Worm (Caenorhabditis elegans): ENCODE data around the gene bli-6.
A peak's percentile ranks its signal among the peaks of the same experiment; 100 is the strongest.

Gene bli-6

ce11 chrIV:6415149-6415548, 38.3 kb downstream of the bli-6 start, which contains the start of gene exos-2:
Gene exos-2, plus strand, starts transcription at chrIV:6415478.
- TF ChIP-seq lin-39 (tag; optimal IDR thresholded peaks at IDR 0.05) (no peak), lin-15B (tag; optimal IDR thresholded peaks at IDR 0.05) (peak; percentile 77), zag-1 (tag; optimal IDR thresholded peaks at IDR 0.05) (no peak), nhr-23 (tag; optimal IDR thresholded peaks at IDR 0.05) (peak; percentile 59), eor-1 (tag; optimal IDR thresholded peaks at IDR 0.05) (no peak), hmg-11 (tag; optimal IDR thresholded peaks at IDR 0.05) (peak; percentile 47), pqm-1 (tag; optimal IDR thresholded peaks at IDR 0.05) (peak; percentile 25), fkh-2 (tag; optimal IDR thresholded peaks at IDR 0.05) (no peak), nfya-1 (tag; optimal IDR thresholded peaks at IDR 0.05; ENCODE audit: insufficient read depth) (no peak), ceh-9 (tag; optimal IDR thresholded peaks at IDR 0.05) (no peak), elt-1 (tag; optimal IDR thresholded peaks at IDR 0.05) (no peak), nhr-77 (tag; optimal IDR thresholded peaks at IDR 0.05) (no peak), egl-5 (tag; optimal IDR thresholded peaks at IDR 0.05) (peak; percentile 62), tbx-2 (tag; optimal IDR thresholded peaks at IDR 0.05) (no peak), nhr-25 (tag; optimal IDR thresholded peaks at IDR 0.05) (peak; percentile 11), elt-3 (tag; optimal IDR thresholded peaks at IDR 0.05) (no peak), R02D3.7 (tag; optimal IDR thresholded peaks at IDR 0.05) (peak; percentile 99), aly-2 (tag; optimal IDR thresholded peaks at IDR 0.05) (no peak)

ce11 chrIV:6416553-6416952, 39.7 kb downstream of the bli-6 start, which contains the start of gene Y73B6BL.22:
Gene Y73B6BL.22, minus strand, starts transcription at chrIV:6416653.
- TF ChIP-seq nhr-67 (tag; optimal IDR thresholded peaks at IDR 0.05) (no peak), ceh-82 (tag; optimal IDR thresholded peaks at IDR 0.05) (no peak), nhr-12 (tag; optimal IDR thresholded peaks at IDR 0.05) (no peak), zag-1 (tag; optimal IDR thresholded peaks at IDR 0.05) (no peak), ZK546.5 (tag; optimal IDR thresholded peaks at IDR 0.05) (no peak), nhr-77 (tag; optimal IDR thresholded peaks at IDR 0.05) (no peak), lsy-12 (tag; optimal IDR thresholded peaks at IDR 0.05) (no peak), elt-2 (tag; optimal IDR thresholded peaks at IDR 0.05) (no peak), pha-4 (tag; optimal IDR thresholded peaks at IDR 0.05) (no peak), skn-1 (tag; optimal IDR thresholded peaks at IDR 0.05) (no peak), unc-62 (GFP tag; optimal IDR thresholded peaks at IDR 0.05) (no peak), mml-1 (tag; optimal IDR thresholded peaks at IDR 0.05) (no peak), nhr-76 (tag; optimal IDR thresholded peaks at IDR 0.05) (no peak), tbx-2 (tag; optimal IDR thresholded peaks at IDR 0.05) (no peak), elt-3 (tag; optimal IDR thresholded peaks at IDR 0.05) (no peak), snpc-4 (tag; optimal IDR thresholded peaks at IDR 0.05) (no peak), ztf-4 (tag; optimal IDR thresholded peaks at IDR 0.05) (no peak)

ce11 chrIV:6417612-6418011, 40.7 kb downstream of the bli-6 start:
- TF ChIP-seq ceh-9 (tag; optimal IDR thresholded peaks at IDR 0.05) (no peak), ceh-82 (tag; optimal IDR thresholded peaks at IDR 0.05) (no peak), hmg-11 (tag; optimal IDR thresholded peaks at IDR 0.05) (no peak), lin-39 (tag; optimal IDR thresholded peaks at IDR 0.05) (no peak), R02D3.7 (tag; optimal IDR thresholded peaks at IDR 0.05) (no peak), nhr-77 (tag; optimal IDR thresholded peaks at IDR 0.05) (no peak), aly-2 (tag; optimal IDR thresholded peaks at IDR 0.05) (no peak), ZK546.5 (tag; optimal IDR thresholded peaks at IDR 0.05) (no peak)

- TF ChIP-seq mml-1 (tag; optimal IDR thresholded peaks at IDR 0.05), result no peak
- TF ChIP-seq snpc-4 (tag; optimal IDR thresholded peaks at IDR 0.05), result no peak
- no peak for TF ChIP-seq ztf-4 (tag; optimal IDR thresholded peaks at IDR 0.05)
- TF ChIP-seq fos-1 (tag; optimal IDR thresholded peaks at IDR 0.05), result no peak
- TF ChIP-seq nhr-11 (tag; optimal IDR thresholded peaks at IDR 0.05), result no peak
- TF ChIP-seq ama-1 (optimal IDR thresholded peaks at IDR 0.05), result no peak
- TF ChIP-seq nhr-77 (tag; optimal IDR thresholded peaks at IDR 0.05), result no peak
Measured at ce11 chrIV:6419031-6419582, 42.2 kb downstream of the bli-6 start, which contains the start of the genes Y73B6BL.23 and htp-2. Gene Y73B6BL.23, minus strand, starts transcription at chrIV:6419081. Gene htp-2, plus strand, starts transcription at chrIV:6419522.

DNA sequence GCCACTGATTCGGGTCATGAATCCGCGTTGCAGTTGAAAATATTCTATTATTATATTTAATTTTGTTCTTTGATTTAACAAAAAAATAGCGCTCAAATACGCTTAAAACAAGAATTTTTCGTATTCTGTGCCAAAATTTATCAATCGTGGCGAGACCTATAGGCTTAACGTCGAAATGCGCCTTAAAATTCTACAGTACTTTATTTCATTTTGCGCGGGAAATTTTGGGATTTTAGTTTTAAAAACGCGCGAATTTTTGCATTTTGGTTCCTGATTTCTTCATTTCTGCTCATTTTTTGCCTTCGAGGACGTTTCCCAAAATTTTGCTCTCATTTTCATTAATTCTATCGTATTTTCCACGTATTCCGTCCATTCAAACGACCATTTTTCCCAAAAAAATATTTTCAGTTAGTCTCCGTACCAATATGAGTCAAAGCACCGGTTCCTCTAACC, 44.3 kb downstream of the bli-6 start, which contains the start of gene puf-11:
Gene puf-11 (plus strand): TSS at position 403 of the 453 bp plus-strand sequence.
- TF ChIP-seq nhr-12 (tag; optimal IDR thresholded peaks at IDR 0.05) (no peak), fkh-10 (GFP tag; optimal IDR thresholded peaks at IDR 0.05) (no peak), mdl-1 (tag; optimal IDR thresholded peaks at IDR 0.05) (no peak), egl-27 (tag; optimal IDR thresholded peaks at IDR 0.05) (no peak), nhr-11 (tag; optimal IDR thresholded peaks at IDR 0.05) (no peak), ztf-4 (tag; optimal IDR thresholded peaks at IDR 0.05) (no peak), unc-39 (tag; optimal IDR thresholded peaks at IDR 0.05) (no peak), hmg-11 (tag; optimal IDR thresholded peaks at IDR 0.05) (no peak), elt-2 (tag; optimal IDR thresholded peaks at IDR 0.05) (no peak), nfya-1 (tag; optimal IDR thresholded peaks at IDR 0.05; ENCODE audit: insufficient read depth) (no peak), egl-5 (tag; optimal IDR thresholded peaks at IDR 0.05) (no peak)
